Worm (Caenorhabditis elegans): ENCODE data around the gene Y110A2AL.9.

DNA sequence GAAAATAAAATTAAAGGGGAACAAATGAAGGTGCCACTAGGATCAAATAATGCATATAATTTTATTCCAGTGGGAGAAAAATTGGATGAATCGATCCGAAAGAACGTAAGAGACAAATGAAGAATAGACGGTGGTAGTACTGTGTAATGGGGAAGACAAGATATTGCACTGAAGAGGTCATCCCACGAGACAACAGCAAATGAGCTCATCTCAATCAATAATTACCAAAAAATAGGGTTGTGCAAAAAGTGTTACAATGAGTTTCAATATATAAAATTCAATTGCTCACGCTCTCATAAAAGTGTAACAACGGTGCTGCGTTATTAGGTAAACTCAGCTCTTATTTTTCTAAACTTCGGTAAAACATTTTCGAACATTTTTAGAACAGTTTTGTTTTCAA lies 29.6 kb downstream of the Y110A2AL.9 start, which contains the start of gene K12H6.7:
- TF ChIP-seq Y22D7AL.16 (tag; optimal IDR thresholded peaks at IDR 0.05) (no peak), unc-42 (tag; optimal IDR thresholded peaks at IDR 0.05) (no peak), fkh-6 (tag; optimal IDR thresholded peaks at IDR 0.05) (no peak), hlh-13 (GFP tag; optimal IDR thresholded peaks at IDR 0.05) (no peak), ahr-1 (tag; optimal IDR thresholded peaks at IDR 0.05) (no peak), pqm-1 (tag; optimal IDR thresholded peaks at IDR 0.05) (no peak), ceh-9 (tag; optimal IDR thresholded peaks at IDR 0.05) (no peak), pha-2 (tag; optimal IDR thresholded peaks at IDR 0.05) (no peak), nhr-11 (tag; optimal IDR thresholded peaks at IDR 0.05) (no peak), ceh-30 (tag; optimal IDR thresholded peaks at IDR 0.05) (no peak), pha-4 (tag; optimal IDR thresholded peaks at IDR 0.05) (no peak), T23F11.4 (GFP tag; optimal IDR thresholded peaks at IDR 0.05) (no peak), madf-2 (tag; optimal IDR thresholded peaks at IDR 0.05) (no peak)
